Worm (Caenorhabditis elegans) whole organism, L4 larva: ENCODE measurements around the gene vps-11.

Source experiments
- F26F4.8 ChIP-seq: fragments of 200-800 bp; sonication (Bioruptor generic); conservative IDR thresholded peaks from 2 replicates; pipeline ENCODE4 v1.3.6; 2022; ENCODE audit warnings: missing genetic modification characterization, missing compliant biosample characterization
- F37D6.2 ChIP-seq: sonication (generic microtip); optimal IDR thresholded peaks from 2 replicates; lab custom pipeline; 2016; ENCODE audit warnings: mild to moderate bottlenecking, missing genetic modification characterization, missing compliant biosample characterization
- F44E2.7 ChIP-seq: fragments of 200-800 bp; sonication (Bioruptor generic); IDR thresholded peaks from 2 replicates; pipeline ENCODE4 v2.1.2; 2022; ENCODE audit warnings: missing genetic modification characterization, missing compliant biosample characterization
- F49E8.2 ChIP-seq: sonication (generic microtip); optimal IDR thresholded peaks from 2 replicates; lab custom pipeline; 2016; ENCODE audit warnings: missing compliant biosample characterization, mild to moderate bottlenecking, missing genetic modification characterization, borderline replicate concordance
- T20F7.1 ChIP-seq: fragments of 200-800 bp; sonication (Bioruptor generic); optimal IDR thresholded peaks from 2 replicates; lab custom pipeline; 2018; ENCODE audit warnings: mild to moderate bottlenecking, missing genetic modification characterization, missing compliant biosample characterization
- ZK337.2 ChIP-seq: fragments of 200-800 bp; sonication (Bioruptor generic); IDR thresholded peaks from 2 replicates; pipeline ENCODE4 v1.3.6; 2022; ENCODE audit warnings: missing genetic modification reagents, missing genetic modification characterization, missing compliant biosample characterization
- aha-1 ChIP-seq: fragments of 150-350 bp; peaks from one replicate; lab custom pipeline; 2014; ENCODE audit warnings: missing biosample characterization, missing genetic modification characterization
- ceh-28 ChIP-seq: fragments of 150-350 bp; optimal IDR thresholded peaks from 2 replicates; lab custom pipeline; 2014; ENCODE audit warnings: missing biosample characterization, missing genetic modification reagents, missing genetic modification characterization
- ces-1 ChIP-seq: fragments of 150-350 bp; sonication (generic microtip); optimal IDR thresholded peaks from 4 replicates; lab custom pipeline; 2014; ENCODE audit warnings: missing biosample characterization, missing genetic modification reagents, missing genetic modification characterization
- ctbp-1 ChIP-seq: fragments of 200-800 bp; sonication (Bioruptor generic); IDR thresholded peaks from 2 replicates; pipeline ENCODE4 v1.3.6; 2022; ENCODE audit warnings: missing genetic modification reagents, missing genetic modification characterization, missing compliant biosample characterization
- dmd-6 ChIP-seq: fragments of 200-800 bp; sonication (Bioruptor generic); IDR thresholded peaks from 2 replicates; pipeline ENCODE4 v1.3.6; 2022; ENCODE audit warnings: missing genetic modification reagents, missing genetic modification characterization, missing compliant biosample characterization
- duxl-1 ChIP-seq: sonication (generic microtip); optimal IDR thresholded peaks from 2 replicates; lab custom pipeline; 2016; ENCODE audit warnings: mild to moderate bottlenecking, missing genetic modification characterization, moderate library complexity, missing compliant biosample characterization; ENCODE audit not compliant: poor library complexity
- egl-43 ChIP-seq: fragments of 200-800 bp; sonication (Bioruptor generic); IDR thresholded peaks from 2 replicates; pipeline ENCODE4 v1.3.6; 2022; ENCODE audit warnings: missing genetic modification reagents, missing genetic modification characterization, missing compliant biosample characterization
- fkh-10 ChIP-seq: fragments of 150-350 bp; optimal IDR thresholded peaks from 2 replicates; lab custom pipeline; 2014; ENCODE audit warnings: missing biosample characterization, missing genetic modification reagents, missing genetic modification characterization
- fos-1 ChIP-seq: fragments of 150-350 bp; optimal IDR thresholded peaks from 2 replicates; lab custom pipeline; 2014; ENCODE audit warnings: missing biosample characterization, missing genetic modification characterization
- hif-1 ChIP-seq, 2 experiments: sonication (generic microtip); optimal IDR thresholded peaks; 2 replicates each; lab custom pipeline; 2016 to 2017; ENCODE audit warnings: missing compliant biosample characterization in 2 of 2, missing genetic modification characterization in 2 of 2, missing genetic modification reagents in 2 of 2, missing genotype in 2 of 2, mild to moderate bottlenecking in 1 of 2
- hlh-30 ChIP-seq: sonication (generic microtip); optimal IDR thresholded peaks from 2 replicates; lab custom pipeline; 2017; ENCODE audit warnings: antibody characterized with exemption, mild to moderate bottlenecking, missing genetic modification characterization, missing compliant biosample characterization; ENCODE audit not compliant: insufficient read depth
- hmg-1.1 ChIP-seq: fragments of 200-800 bp; sonication (Bioruptor generic); IDR thresholded peaks from 2 replicates; pipeline ENCODE4 v1.3.6; 2022; ENCODE audit warnings: missing genetic modification reagents, missing genetic modification characterization, missing compliant biosample characterization
- lsy-2 ChIP-seq, 2 experiments: fragments of 150-350 bp in 1 of 2; sonication (generic microtip) in 1 of 2; optimal IDR thresholded peaks; 2 replicates each; lab custom pipeline; 2014 to 2017; ENCODE audit warnings: missing biosample characterization in 2 of 2, missing genetic modification characterization in 2 of 2
- madf-9 ChIP-seq: fragments of 200-800 bp; sonication (Bioruptor generic); conservative IDR thresholded peaks from 2 replicates; pipeline ENCODE4 v1.3.6; 2022; ENCODE audit warnings: missing genetic modification reagents, missing genetic modification characterization, missing compliant biosample characterization
- mdl-1 ChIP-seq, 2 experiments: fragments of 150-350 bp in 1 of 2; sonication (generic microtip) in 1 of 2; optimal IDR thresholded peaks; 2 replicates each; lab custom pipeline; 2014 to 2017; ENCODE audit warnings: missing biosample characterization in 2 of 2, missing genetic modification characterization in 2 of 2
- mep-1 ChIP-seq: fragments of 150-350 bp; sonication (generic microtip); optimal IDR thresholded peaks from 3 replicates; lab custom pipeline; 2014; ENCODE audit warnings: missing biosample characterization, missing genetic modification characterization
- mes-2 ChIP-seq: sonication (generic microtip); optimal IDR thresholded peaks from 2 replicates; lab custom pipeline; 2016; ENCODE audit warnings: missing genotype, mild to moderate bottlenecking, missing genetic modification characterization, missing compliant biosample characterization; ENCODE audit not compliant: poor library complexity, severe bottlenecking
- mxl-3 ChIP-seq: fragments of 200-800 bp; sonication (Bioruptor generic); optimal IDR thresholded peaks from 2 replicates; lab custom pipeline; 2018; ENCODE audit warnings: mild to moderate bottlenecking, missing genetic modification characterization, missing compliant biosample characterization
- nhr-102 ChIP-seq: sonication (generic microtip); optimal IDR thresholded peaks from 2 replicates; lab custom pipeline; 2016; ENCODE audit warnings: mild to moderate bottlenecking, missing genetic modification characterization, moderate library complexity, missing compliant biosample characterization
- nhr-25 ChIP-seq: sonication (generic microtip); optimal IDR thresholded peaks from 2 replicates; lab custom pipeline; 2017; ENCODE audit warnings: missing genetic modification characterization, mild to moderate bottlenecking, missing compliant biosample characterization, antibody characterized with exemption, moderate library complexity, borderline replicate concordance; ENCODE audit not compliant: insufficient read depth
- nhr-6 ChIP-seq: fragments of 150-350 bp; optimal IDR thresholded peaks from 2 replicates; lab custom pipeline; 2014; ENCODE audit warnings: missing biosample characterization, missing genetic modification characterization
- nhr-76 ChIP-seq: fragments of 150-350 bp; optimal IDR thresholded peaks from 2 replicates; lab custom pipeline; 2014; ENCODE audit warnings: missing biosample characterization, missing genetic modification characterization
- rbr-2 ChIP-seq: sonication (generic microtip); optimal IDR thresholded peaks from 2 replicates; lab custom pipeline; 2016; ENCODE audit warnings: missing genotype, missing genetic modification characterization, missing compliant biosample characterization
- saeg-2 ChIP-seq: fragments of 200-800 bp; sonication (Bioruptor generic); IDR thresholded peaks from 2 replicates; pipeline ENCODE4 v1.3.6; 2022; ENCODE audit warnings: missing genetic modification reagents, missing genetic modification characterization, missing compliant biosample characterization
- set-16 ChIP-seq: fragments of 200-800 bp; sonication (Bioruptor generic); IDR thresholded peaks from 2 replicates; pipeline ENCODE4 v1.3.6; 2022; ENCODE audit warnings: missing genetic modification reagents, missing genetic modification characterization, missing compliant biosample characterization
- unc-130 ChIP-seq: sonication (generic microtip); optimal IDR thresholded peaks from 2 replicates; lab custom pipeline; 2016; ENCODE audit warnings: missing genetic modification reagents, missing genetic modification characterization, missing compliant biosample characterization
- unc-62 ChIP-seq, 3 experiments: fragments of 150-350 bp in 1 of 3; sonication (generic microtip); optimal IDR thresholded peaks in 2 of 3; peaks in 1 of 3; 1 replicate in 1 of 3; 2 replicates in 2 of 3; lab custom pipeline; 2014 to 2017; ENCODE audit warnings: missing biosample characterization in 3 of 3, missing genetic modification characterization in 3 of 3, missing genetic modification reagents in 3 of 3, missing genotype in 1 of 3
- vab-7 ChIP-seq: fragments of 200-800 bp; sonication (Bioruptor generic); IDR thresholded peaks from 2 replicates; pipeline ENCODE4 v1.3.6; 2022; ENCODE audit warnings: missing genetic modification reagents, missing genetic modification characterization, missing compliant biosample characterization
- zag-1 ChIP-seq: fragments of 150-350 bp; optimal IDR thresholded peaks from 2 replicates; lab custom pipeline; 2014; ENCODE audit warnings: missing biosample characterization, missing genetic modification characterization
- ztf-7 ChIP-seq: fragments of 150-350 bp; optimal IDR thresholded peaks from 2 replicates; lab custom pipeline; 2014; ENCODE audit warnings: missing biosample characterization, missing genetic modification characterization

The vps-11 gene

DNA sequence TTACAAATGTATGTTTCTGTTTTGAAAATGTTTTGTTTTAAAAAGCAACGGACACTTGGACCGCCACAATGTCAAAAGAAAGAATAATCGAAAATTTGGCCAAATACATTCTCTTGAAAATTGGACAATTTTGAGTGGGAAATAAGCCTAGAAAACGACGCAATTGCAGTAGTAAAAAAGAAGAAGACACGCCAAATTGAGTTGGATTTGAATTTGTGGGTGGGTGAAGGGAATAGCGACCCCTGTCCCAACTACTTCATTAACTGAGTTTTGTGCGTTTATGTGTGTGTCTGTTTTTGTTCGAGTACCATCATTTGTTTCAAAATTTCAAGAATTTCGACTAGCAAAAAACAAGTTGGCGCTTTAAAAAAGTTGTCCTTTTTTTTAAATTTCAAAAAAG is 32.5 kb downstream of the vps-11 start:
- TF ChIP-seq dmd-6 (GFP tag; lab: Robert Waterston, UW), result no peak
- TF ChIP-seq unc-62 (GFP tag; optimal IDR thresholded peaks at IDR 0.05 in 1 of 2; lab: Kevin White, UChicago), result peak in 1 of 2 experiments; percentile 22
- TF ChIP-seq unc-62 (tag; optimal IDR thresholded peaks at IDR 0.05; lab: Kevin White, UChicago), result no peak

ce11 chrII:10759425-10759824 is 33.9 kb downstream of the vps-11 start:
- no peak for TF ChIP-seq ztf-7 (tag; lab: Kevin White, UChicago)
- no peak for TF ChIP-seq F26F4.8 (GFP tag; lab: Robert Waterston, UW)
- TF ChIP-seq nhr-6 (tag; lab: Kevin White, UChicago), result no peak
- TF ChIP-seq F49E8.2 (tag; lab: Kevin White, UChicago), result no peak
- no peak for TF ChIP-seq mxl-3
- no peak for TF ChIP-seq mes-2 (tag; lab: Kevin White, UChicago)
- no peak for TF ChIP-seq madf-9 (GFP tag; lab: Robert Waterston, UW)
- peak in 1 of 2 experiments; percentile 10 for TF ChIP-seq unc-62 (GFP tag; optimal IDR thresholded peaks at IDR 0.05 in 1 of 2; lab: Kevin White, UChicago)
- no peak for TF ChIP-seq unc-62 (tag; optimal IDR thresholded peaks at IDR 0.05; lab: Kevin White, UChicago)
- TF ChIP-seq aha-1, result peak; percentile 92

DNA sequence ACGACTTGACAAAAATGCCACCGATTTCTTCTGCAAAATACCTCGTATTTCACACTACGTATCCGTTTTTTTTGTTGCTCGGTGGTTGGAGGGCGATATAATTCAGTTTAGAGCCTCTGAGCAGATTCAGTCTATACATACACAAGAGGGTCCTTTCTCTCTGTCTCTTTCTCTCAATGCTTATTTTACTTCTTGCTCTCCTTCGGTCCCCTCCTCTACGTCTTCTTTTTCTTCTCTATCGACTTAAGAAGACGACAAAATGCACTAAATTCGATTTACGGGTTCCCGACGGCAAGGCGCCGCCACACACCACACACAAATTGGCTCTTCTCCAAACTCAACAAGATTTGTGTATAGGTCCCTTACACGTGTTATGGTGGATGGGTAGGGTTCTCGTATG is 34.3 kb downstream of the vps-11 start:
- TF ChIP-seq ces-1 (peak; percentile 88), aha-1 (peak; percentile 26), fkh-10 (peak; percentile 86), ctbp-1 (GFP tag; lab: Robert Waterston, UW) (peak; percentile 73), fos-1 (tag; lab: Kevin White, UChicago) (no peak), lsy-2 (tag; optimal IDR thresholded peaks at IDR 0.05; lab: Kevin White, UChicago) (peak in 1 of 2 experiments; percentile 14), ZK337.2 (no peak)

- TF ChIP-seq unc-130 (GFP tag; lab: Kevin White, UChicago), result no peak
- no peak for TF ChIP-seq saeg-2
- TF ChIP-seq duxl-1, result no peak
- TF ChIP-seq hlh-30 (tag; lab: Kevin White, UChicago), result no peak
- TF ChIP-seq T20F7.1, result no peak
- TF ChIP-seq nhr-25, result no peak
- TF ChIP-seq nhr-102 (tag; lab: Kevin White, UChicago), result no peak
- TF ChIP-seq ceh-28 (tag; lab: Kevin White, UChicago), result no peak
- no peak for TF ChIP-seq hmg-1.1 (GFP tag; lab: Robert Waterston, UW)
These were observed 37.8 kb downstream of the vps-11 start for ce11 chrII:10755455-10755854.

DNA sequence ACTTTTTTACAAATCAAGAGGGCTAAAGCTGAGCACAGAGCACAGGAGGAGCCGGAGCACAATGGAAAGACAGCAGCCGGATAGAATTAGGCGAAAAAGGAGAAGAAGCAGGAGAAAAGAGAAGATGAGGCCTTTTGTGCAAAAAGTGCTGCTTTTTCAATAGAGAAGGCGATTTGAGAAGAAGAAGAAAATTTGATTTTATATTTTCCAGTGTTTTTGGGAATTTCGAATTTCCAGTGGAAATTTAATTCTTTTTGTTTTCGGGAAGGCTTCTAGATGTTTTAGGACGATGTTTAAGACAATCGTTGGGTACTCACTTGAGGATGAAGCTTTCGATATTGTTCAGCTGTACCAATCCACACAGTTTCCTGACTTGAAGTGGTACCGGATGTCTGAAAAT is 39.6 kb downstream of the vps-11 start:
- TF ChIP-seq fkh-10 (peak; percentile 77), F44E2.7 (no peak)
- TF ChIP-seq, all 104 proteins: peak for 1

DNA sequence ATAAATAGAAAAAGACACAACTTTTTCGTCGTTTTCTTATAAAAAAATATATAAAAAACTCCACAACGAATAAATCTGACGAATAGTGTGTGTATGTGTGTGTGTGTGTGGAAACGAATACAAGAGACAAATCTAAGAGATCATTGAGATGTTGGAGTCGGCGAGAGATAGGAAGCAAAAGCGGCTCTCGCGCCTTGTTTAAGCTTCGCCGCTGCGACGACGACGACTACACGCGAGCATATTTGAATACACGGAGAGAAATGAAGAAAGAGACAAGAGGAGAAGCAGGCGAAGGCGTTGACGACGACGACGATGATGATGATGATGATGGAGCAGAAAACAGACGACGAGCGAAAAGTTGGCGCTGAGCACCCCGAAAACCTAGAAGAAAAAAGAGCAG is 48.5 kb downstream of the vps-11 start:
- TF ChIP-seq hif-1 (tag; optimal IDR thresholded peaks at IDR 0.05; lab: Kevin White, UChicago) (peak in 1 of 2 experiments; percentile 3), F37D6.2 (tag; lab: Kevin White, UChicago) (peak; percentile 3), zag-1 (tag; lab: Kevin White, UChicago) (no peak), lsy-2 (tag; optimal IDR thresholded peaks at IDR 0.05; lab: Kevin White, UChicago) (peak; percentile 25 to 29), nhr-76 (tag; lab: Kevin White, UChicago) (no peak), saeg-2 (no peak), vab-7 (GFP tag; lab: Robert Waterston, UW) (no peak), mep-1 (peak; percentile 31), fkh-10 (peak; percentile 56), set-16 (peak; percentile 24; the same call in 1 of the 2 replicates), aha-1 (peak; percentile 91), mdl-1 (tag; optimal IDR thresholded peaks at IDR 0.05; lab: Kevin White, UChicago) (peak in 1 of 2 experiments; percentile 25), egl-43 (no peak), rbr-2 (tag; lab: Kevin White, UChicago) (peak; percentile 33), hmg-1.1 (GFP tag; lab: Robert Waterston, UW) (peak; percentile 68; the same call in 1 of the 2 replicates)
